Comparison of ENCODE assay signal across 5 worm cellular contexts in genomic region chrV:7435376-7436204, ce11.
TF ChIP-seq lines count a peak whose summit lies in the region.

TSS of gene ddo-2 (minus strand) at chrV:7435705.
TSS of gene F25E5.8 (plus strand) at chrV:7435930.

TF ChIP-seq in whole organism, L1 larva, 84 proteins besides CTCF, POLR2A, EP300 and RAD21 (continues in another document):
- TF ChIP-seq mab-9 (GFP tag; IDR thresholded peaks at IDR 0.05; lab: Robert Waterston, UW) (no peak), tlp-1 (tag; optimal IDR thresholded peaks at IDR 0.05; lab: Kevin White, UChicago) (no peak), jun-1 (tag; optimal IDR thresholded peaks at IDR 0.05; lab: Kevin White, UChicago) (no peak), elt-2 (tag; optimal IDR thresholded peaks at IDR 0.05; lab: Kevin White, UChicago) (no peak), sup-37 (GFP tag; optimal IDR thresholded peaks at IDR 0.05; lab: Kevin White, UChicago) (no peak), dpl-1 (GFP tag; optimal IDR thresholded peaks at IDR 0.05; lab: Kevin White, UChicago) (no peak), ceh-82 (tag; optimal IDR thresholded peaks at IDR 0.05; lab: Kevin White, UChicago) (no peak), unc-98 (GFP tag; IDR thresholded peaks at IDR 0.05; lab: Robert Waterston, UW) (no peak), nhr-19 (GFP tag; conservative IDR thresholded peaks at IDR 0.05; lab: Robert Waterston, UW) (peak; percentile 72), ztf-4 (tag; optimal IDR thresholded peaks at IDR 0.05; lab: Kevin White, UChicago) (no peak), skn-1 (tag; optimal IDR thresholded peaks at IDR 0.05; lab: Kevin White, UChicago) (peak; percentile 24), nhr-85 (tag; lab: Kevin White, UChicago) (peak; percentile 87), snpc-4 (tag; optimal IDR thresholded peaks at IDR 0.05; lab: Kevin White, UChicago) (no peak), lin-13 (GFP tag; optimal IDR thresholded peaks at IDR 0.05; lab: Kevin White, UChicago) (no peak), fkh-8 (tag; optimal IDR thresholded peaks at IDR 0.05; lab: Kevin White, UChicago) (no peak), fkh-10 (GFP tag; optimal IDR thresholded peaks at IDR 0.05; lab: Kevin White, UChicago) (no peak), swsn-7 (tag; optimal IDR thresholded peaks at IDR 0.05; lab: Kevin White, UChicago) (no peak), nhr-77 (tag; optimal IDR thresholded peaks at IDR 0.05; lab: Kevin White, UChicago) (no peak), C34B4.2 (tag; optimal IDR thresholded peaks at IDR 0.05; lab: Kevin White, UChicago) (no peak), lin-14 (GFP tag; optimal IDR thresholded peaks at IDR 0.05; lab: Kevin White, UChicago) (peak; percentile 18)

TF ChIP-seq in whole organism, L2 larva, 48 proteins besides CTCF, POLR2A, EP300 and RAD21 (continues in another document):
- TF ChIP-seq lin-13 (GFP tag; optimal IDR thresholded peaks at IDR 0.05; lab: Kevin White, UChicago) = no peak
- TF ChIP-seq mdl-1 (tag; optimal IDR thresholded peaks at IDR 0.05; lab: Kevin White, UChicago) = no peak
- TF ChIP-seq nhr-25 (tag; optimal IDR thresholded peaks at IDR 0.05; lab: Kevin White, UChicago) = peak; percentile 59
- TF ChIP-seq nhr-21 (tag; optimal IDR thresholded peaks at IDR 0.05; lab: Kevin White, UChicago) = peak; percentile 30
- TF ChIP-seq aly-2 (tag; optimal IDR thresholded peaks at IDR 0.05; lab: Kevin White, UChicago) = no peak
- TF ChIP-seq nhr-10 (tag; optimal IDR thresholded peaks at IDR 0.05; lab: Kevin White, UChicago) = no peak
- no peak for TF ChIP-seq elt-3 (tag; optimal IDR thresholded peaks at IDR 0.05; lab: Kevin White, UChicago)
- no peak for TF ChIP-seq nhr-11 (tag; optimal IDR thresholded peaks at IDR 0.05; lab: Kevin White, UChicago)
- no peak for TF ChIP-seq R02D3.7 (tag; optimal IDR thresholded peaks at IDR 0.05; lab: Kevin White, UChicago)
- TF ChIP-seq sma-9 (GFP tag; optimal IDR thresholded peaks at IDR 0.05; lab: Kevin White, UChicago) = no peak
- no peak for TF ChIP-seq sma-9 (tag; optimal IDR thresholded peaks at IDR 0.05; lab: Kevin White, UChicago)
- TF ChIP-seq ztf-1 (GFP tag; conservative IDR thresholded peaks at IDR 0.05; lab: Robert Waterston, UW) = no peak
- no peak for TF ChIP-seq lin-39 (tag; optimal IDR thresholded peaks at IDR 0.05; lab: Kevin White, UChicago)
- no peak for TF ChIP-seq ztf-11 (tag; optimal IDR thresholded peaks at IDR 0.05; lab: Kevin White, UChicago)
- TF ChIP-seq F13H6.1 (tag; optimal IDR thresholded peaks at IDR 0.05; lab: Kevin White, UChicago) = no peak
- TF ChIP-seq lsy-2 (tag; optimal IDR thresholded peaks at IDR 0.05; lab: Kevin White, UChicago) = no peak
- peak; percentile 20 for TF ChIP-seq sma-3 (GFP tag; optimal IDR thresholded peaks at IDR 0.05; lab: Kevin White, UChicago)
- TF ChIP-seq sem-4 (tag; optimal IDR thresholded peaks at IDR 0.05; lab: Kevin White, UChicago) = peak; percentile 1
- TF ChIP-seq unc-62 (GFP tag; optimal IDR thresholded peaks at IDR 0.05; lab: Kevin White, UChicago) = no peak
- TF ChIP-seq ama-1 (optimal IDR thresholded peaks at IDR 0.05; lab: Kevin White, UChicago) = peak; percentile 87

TF ChIP-seq in whole organism, L3 larva, 47 proteins besides CTCF, POLR2A, EP300 and RAD21:
- TF ChIP-seq nhr-23 (tag; optimal IDR thresholded peaks at IDR 0.05; lab: Kevin White, UChicago) (peak; percentile 70), nhr-11 (tag; optimal IDR thresholded peaks at IDR 0.05; lab: Kevin White, UChicago) (no peak), elt-2 (tag; optimal IDR thresholded peaks at IDR 0.05; lab: Kevin White, UChicago) (no peak), lin-15B (tag; optimal IDR thresholded peaks at IDR 0.05; lab: Kevin White, UChicago) (no peak), hmg-11 (tag; optimal IDR thresholded peaks at IDR 0.05; lab: Kevin White, UChicago) (peak; percentile 11), nhr-43 (tag; optimal IDR thresholded peaks at IDR 0.05; lab: Kevin White, UChicago; ENCODE audit: poor library complexity, severe bottlenecking) (peak; percentile 46), nhr-25 (tag; optimal IDR thresholded peaks at IDR 0.05; lab: Kevin White, UChicago) (peak; percentile 14)
TF ChIP-seq in whole organism, L3 larva: peak in this region for 4.

TF ChIP-seq in whole organism, L4 larva, 104 proteins besides CTCF, POLR2A, EP300 and RAD21:
- TF ChIP-seq zfp-3 (GFP tag; conservative IDR thresholded peaks at IDR 0.05; lab: Robert Waterston, UW) = 0 out of 2 replicates have a peak, but pooled peaks have one; percentile 22
- TF ChIP-seq ceh-44 (GFP tag; IDR thresholded peaks at IDR 0.05; lab: Robert Waterston, UW) = no peak
- TF ChIP-seq hif-1 (tag; optimal IDR thresholded peaks at IDR 0.05; lab: Kevin White, UChicago) = peak in 1 of 2 experiments; percentile 41
- TF ChIP-seq hmg-1.1 (GFP tag; IDR thresholded peaks at IDR 0.05; lab: Robert Waterston, UW) = 0 out of 2 replicates have a peak, but pooled peaks have one; percentile 28
- peak; percentile 74 for TF ChIP-seq ama-1 (optimal IDR thresholded peaks at IDR 0.05; lab: Kevin White, UChicago)
- TF ChIP-seq dve-1 (tag; optimal IDR thresholded peaks at IDR 0.05; lab: Kevin White, UChicago; ENCODE audit: insufficient read depth) = peak; percentile 15
- TF ChIP-seq mes-2 (tag; optimal IDR thresholded peaks at IDR 0.05; lab: Kevin White, UChicago; ENCODE audit: poor library complexity, severe bottlenecking) = no peak
- peak; percentile 97 for TF ChIP-seq aha-1 (tag; lab: Kevin White, UChicago)
- no peak for TF ChIP-seq Y48G9A.11 (GFP tag; IDR thresholded peaks at IDR 0.05; lab: Robert Waterston, UW)
- TF ChIP-seq fkh-10 (GFP tag; optimal IDR thresholded peaks at IDR 0.05; lab: Kevin White, UChicago) = no peak
- TF ChIP-seq hlh-30 (tag; optimal IDR thresholded peaks at IDR 0.05; lab: Kevin White, UChicago; ENCODE audit: insufficient read depth) = peak; percentile 33
- peak; percentile 55 for TF ChIP-seq nhr-28 (tag; optimal IDR thresholded peaks at IDR 0.05; lab: Kevin White, UChicago)
- peak in 1 of 2 experiments; percentile 3 for TF ChIP-seq mdl-1 (tag; optimal IDR thresholded peaks at IDR 0.05; lab: Kevin White, UChicago)
TF ChIP-seq in whole organism, L4 larva: peak in this region for 9.

TF ChIP-seq in whole organism, young adult, 124 proteins besides CTCF, POLR2A, EP300 and RAD21:
- TF ChIP-seq lin-26 (GFP tag; IDR thresholded peaks at IDR 0.05; lab: Robert Waterston, UW) = 0 out of 2 replicates have a peak, but pooled peaks have one; percentile 18
- TF ChIP-seq tbp1 (GFP tag; optimal IDR thresholded peaks at IDR 0.05; lab: Kevin White, UChicago) = no peak
- TF ChIP-seq ama-1 (optimal IDR thresholded peaks at IDR 0.05; lab: Kevin White, UChicago) = peak; percentile 71
- TF ChIP-seq ama-1 (GFP tag; optimal IDR thresholded peaks at IDR 0.05; lab: Kevin White, UChicago) = no peak
- TF ChIP-seq tlf-1 (GFP tag; optimal IDR thresholded peaks at IDR 0.05; lab: Kevin White, UChicago) = no peak
- 0 out of 2 replicates have a peak, but pooled peaks have one; percentile 15 for TF ChIP-seq nfyb-1 (GFP tag; IDR thresholded peaks at IDR 0.05; lab: Robert Waterston, UW)
